Fruit fly (Drosophila melanogaster) whole organism, embryonic: Measurements from ENCODE around the gene CG31468.

Experiments used
- Awh ChIP-seq: fragments of 200-800 bp; sonication (Bioruptor generic); IDR thresholded peaks from 2 replicates; pipeline ENCODE4, ENCODE4 v1.3.6; 2022; ENCODE audit warnings: missing biosample characterization, missing genetic modification characterization
- CG12104 ChIP-seq: fragments of 200-800 bp; sonication (Bioruptor generic); optimal IDR thresholded peaks from 3 replicates; lab custom pipeline; 2016; ENCODE audit warnings: missing biosample characterization, missing genetic modification characterization
- CG12236 ChIP-seq: fragments of 200-800 bp; sonication (Bioruptor generic); optimal IDR thresholded peaks from 2 replicates; lab custom pipeline; 2016; ENCODE audit warnings: missing biosample characterization, missing genetic modification characterization
- CG17568 ChIP-seq: fragments of 200-800 bp; sonication (Bioruptor generic); optimal IDR thresholded peaks from 2 replicates; lab custom pipeline; 2018; ENCODE audit warnings: missing biosample characterization, mild to moderate bottlenecking, missing genetic modification characterization, moderate library complexity
- CG1792 ChIP-seq: fragments of 200-800 bp; sonication (Bioruptor generic); optimal IDR thresholded peaks from 2 replicates; lab custom pipeline; 2016; ENCODE audit warnings: missing biosample characterization, missing genetic modification characterization
- CG18599 ChIP-seq: fragments of 200-800 bp; sonication (Bioruptor generic); optimal IDR thresholded peaks from 3 replicates; lab custom pipeline; 2017; ENCODE audit warnings: missing biosample characterization, missing genetic modification characterization, mild to moderate bottlenecking, moderate library complexity, missing genetic modification reagents
- CG31441 ChIP-seq: fragments of 200-800 bp; sonication (Bioruptor generic); IDR thresholded peaks from 2 replicates; pipeline ENCODE4 v1.3.6; 2022; ENCODE audit warnings: missing biosample characterization, missing genetic modification characterization
- CG3995 ChIP-seq: fragments of 200-800 bp; sonication (Bioruptor generic); optimal IDR thresholded peaks from 3 replicates; lab custom pipeline; 2016; ENCODE audit warnings: missing biosample characterization, missing genetic modification characterization
- CG6689 ChIP-seq: fragments of 200-800 bp; sonication (Bioruptor generic); IDR thresholded peaks from 2 replicates; pipeline ENCODE4 v1.3.6; 2022; ENCODE audit warnings: missing biosample characterization, missing genetic modification characterization
- CG7556 ChIP-seq: fragments of 200-800 bp; sonication (Bioruptor generic); optimal IDR thresholded peaks from 2 replicates; lab custom pipeline; 2017; ENCODE audit warnings: missing biosample characterization, mild to moderate bottlenecking, missing genetic modification characterization
- CG7745 ChIP-seq: fragments of 200-800 bp; sonication (Bioruptor generic); optimal IDR thresholded peaks from 2 replicates; lab custom pipeline; 2018; ENCODE audit warnings: missing biosample characterization, mild to moderate bottlenecking, missing genetic modification characterization, moderate library complexity
- CG7928 ChIP-seq: fragments of 200-800 bp; sonication (Bioruptor generic); optimal IDR thresholded peaks from 2 replicates; lab custom pipeline; 2017; ENCODE audit warnings: missing biosample characterization, mild to moderate bottlenecking, missing genetic modification characterization
- CG8388 ChIP-seq: fragments of 200-800 bp; sonication (Bioruptor generic); optimal IDR thresholded peaks from 2 replicates; lab custom pipeline; 2019; ENCODE audit warnings: missing biosample characterization, mild to moderate bottlenecking, missing genetic modification characterization, moderate library complexity
- CG9437 ChIP-seq: fragments of 200-800 bp; sonication (Bioruptor generic); optimal IDR thresholded peaks from 2 replicates; lab custom pipeline; 2018; ENCODE audit warnings: missing biosample characterization, mild to moderate bottlenecking, missing genetic modification characterization
- Camta ChIP-seq: fragments of 200-800 bp; sonication (Bioruptor generic); optimal IDR thresholded peaks from 2 replicates; lab custom pipeline; 2016; ENCODE audit warnings: missing biosample characterization, missing genetic modification characterization
- D ChIP-seq, 2 experiments: fragments of 200-800 bp in 1 of 2; fragments of >200 bp in 1 of 2; sonication (Bioruptor generic) in 1 of 2; optimal IDR thresholded peaks; 2 replicates in 1 of 2; 3 replicates in 1 of 2; lab custom pipeline; 2017; ENCODE audit warnings: mild to moderate bottlenecking in 1 of 2, missing biosample characterization in 1 of 2, missing genetic modification characterization in 1 of 2, missing genetic modification reagents in 1 of 2
- Dp ChIP-seq: fragments of 200-800 bp; sonication (Bioruptor generic); optimal IDR thresholded peaks from 2 replicates; lab custom pipeline; 2018; ENCODE audit warnings: missing biosample characterization, mild to moderate bottlenecking, missing genetic modification characterization, moderate library complexity
- Dref ChIP-seq: fragments of 200-800 bp; sonication (Bioruptor generic); IDR thresholded peaks from 2 replicates; pipeline ENCODE4 v1.3.6; 2022; ENCODE audit warnings: missing biosample characterization, missing genetic modification characterization
- Drgx ChIP-seq: fragments of 200-800 bp; sonication (Bioruptor generic); IDR thresholded peaks from 2 replicates; pipeline ENCODE4 v1.3.6; 2022; ENCODE audit warnings: missing biosample characterization, missing genetic modification characterization
- GATAe ChIP-seq: fragments of 200-800 bp; sonication (Bioruptor generic); conservative IDR thresholded peaks from 2 replicates; pipeline ENCODE4 v1.3.6; 2022; ENCODE audit warnings: missing biosample characterization, missing genetic modification characterization
- HHEX ChIP-seq: fragments of 200-800 bp; sonication (Bioruptor generic); optimal IDR thresholded peaks from 3 replicates; lab custom pipeline; 2017; ENCODE audit warnings: missing biosample characterization, mild to moderate bottlenecking, missing genetic modification characterization, missing genetic modification reagents
- HLH54F ChIP-seq: fragments of 200-800 bp; sonication (Bioruptor generic); optimal IDR thresholded peaks from 3 replicates; lab custom pipeline; 2016; ENCODE audit warnings: missing biosample characterization, missing genetic modification characterization
- Oli ChIP-seq: fragments of 200-800 bp; sonication (Bioruptor generic); optimal IDR thresholded peaks from 2 replicates; lab custom pipeline; 2018; ENCODE audit warnings: missing biosample characterization, mild to moderate bottlenecking, missing genetic modification characterization, moderate library complexity
- Ravus ChIP-seq: fragments of 200-800 bp; sonication (Bioruptor generic); IDR thresholded peaks from 2 replicates; pipeline ENCODE4 v1.3.6; 2022; ENCODE audit warnings: missing biosample characterization, missing genetic modification characterization
- Sry-β ChIP-seq: fragments of 200-800 bp; sonication (Bioruptor generic); optimal IDR thresholded peaks from 2 replicates; lab custom pipeline; 2018; ENCODE audit warnings: missing biosample characterization, mild to moderate bottlenecking, missing genetic modification characterization, moderate library complexity
- Sry-δ ChIP-seq: fragments of 200-800 bp; sonication (Bioruptor generic); optimal IDR thresholded peaks from 2 replicates; lab custom pipeline; 2016; ENCODE audit warnings: missing biosample characterization, missing genetic modification characterization
- Vsx1 ChIP-seq: fragments of 200-800 bp; sonication (Bioruptor generic); optimal IDR thresholded peaks from 2 replicates; lab custom pipeline; 2017; ENCODE audit warnings: missing biosample characterization, mild to moderate bottlenecking, missing genetic modification characterization, missing genetic modification reagents
- YL-1 ChIP-seq: fragments of 200-800 bp; sonication (Bioruptor generic); optimal IDR thresholded peaks from 3 replicates; lab custom pipeline; 2017; ENCODE audit warnings: missing biosample characterization, mild to moderate bottlenecking, missing genetic modification characterization
- az2 ChIP-seq: fragments of 200-800 bp; sonication (Bioruptor generic); optimal IDR thresholded peaks from 3 replicates; lab custom pipeline; 2016; ENCODE audit warnings: missing biosample characterization, missing genetic modification characterization
- bigmax ChIP-seq: fragments of 200-800 bp; sonication (Bioruptor generic); optimal IDR thresholded peaks from 2 replicates; lab custom pipeline; 2018; ENCODE audit warnings: missing biosample characterization, mild to moderate bottlenecking, missing genetic modification characterization
- ci ChIP-seq: fragments of 200-800 bp; sonication (Bioruptor generic); IDR thresholded peaks from 3 replicates; pipeline ENCODE4 v1.3.6; 2022; ENCODE audit warnings: missing biosample characterization, missing genetic modification characterization
- cwo ChIP-seq: fragments of 200-800 bp; sonication (Bioruptor generic); optimal IDR thresholded peaks from 3 replicates; lab custom pipeline; 2017; ENCODE audit warnings: missing biosample characterization, missing genetic modification characterization, mild to moderate bottlenecking, moderate library complexity, missing genetic modification reagents
- disco-r ChIP-seq: fragments of 200-800 bp; sonication (Bioruptor generic); optimal IDR thresholded peaks from 2 replicates; lab custom pipeline; 2016; ENCODE audit warnings: missing biosample characterization, missing genetic modification characterization
- ewg ChIP-seq: fragments of 200-800 bp; sonication (Bioruptor generic); optimal IDR thresholded peaks from 3 replicates; lab custom pipeline; 2017; ENCODE audit warnings: mild to moderate bottlenecking, missing biosample characterization, missing genetic modification reagents, missing genetic modification characterization
- exex ChIP-seq: fragments of 200-800 bp; sonication (Bioruptor generic); optimal IDR thresholded peaks from 4 replicates; lab custom pipeline; 2018; ENCODE audit warnings: missing biosample characterization, mild to moderate bottlenecking, missing genetic modification characterization, moderate library complexity
- gcm ChIP-seq: fragments of 200-800 bp; sonication (Bioruptor generic); optimal IDR thresholded peaks from 2 replicates; lab custom pipeline; 2019; ENCODE audit warnings: missing biosample characterization, mild to moderate bottlenecking, missing genetic modification characterization, moderate library complexity
- gfzf ChIP-seq: fragments of 200-800 bp; sonication (Bioruptor generic); optimal IDR thresholded peaks from 2 replicates; lab custom pipeline; 2016; ENCODE audit warnings: missing biosample characterization, mild to moderate bottlenecking, missing genetic modification characterization, moderate library complexity
- gro ChIP-seq: fragments of 200-800 bp; sonication (Bioruptor generic); optimal IDR thresholded peaks from 2 replicates; lab custom pipeline; 2016; ENCODE audit warnings: missing biosample characterization, missing genetic modification characterization
- hkb ChIP-seq, 2 experiments: fragments of 200-800 bp in 1 of 2; fragments of >200 bp in 1 of 2; sonication (Bioruptor generic) in 1 of 2; IDR thresholded peaks in 1 of 2; optimal IDR thresholded peaks in 1 of 2; 2 replicates each; pipeline versions ENCODE4 v1.3.6 to Lab custom; 2017 to 2022; ENCODE audit warnings: missing biosample characterization in 1 of 2, missing genetic modification characterization in 1 of 2
- lmd ChIP-seq: fragments of 200-800 bp; sonication (Bioruptor generic); IDR thresholded peaks from 2 replicates; pipeline ENCODE4 v1.3.6; 2022; ENCODE audit warnings: missing biosample characterization, missing genetic modification characterization
- nau ChIP-seq: fragments of 200-800 bp; sonication (Bioruptor generic); optimal IDR thresholded peaks from 3 replicates; lab custom pipeline; 2017; ENCODE audit warnings: missing biosample characterization, mild to moderate bottlenecking, missing genetic modification characterization, missing genetic modification reagents
- nerfin-2 ChIP-seq: fragments of 200-800 bp; sonication (Bioruptor generic); IDR thresholded peaks from 2 replicates; pipeline ENCODE4 v1.3.6; 2022; ENCODE audit warnings: missing biosample characterization, missing genetic modification characterization; ENCODE audit not compliant: partially characterized antibody
- sc ChIP-seq, 3 experiments: fragments of >200 bp in 2 of 3; fragments of 200-800 bp in 1 of 3; sonication (Bioruptor generic) in 1 of 3; optimal IDR thresholded peaks; 2 replicates in 2 of 3; 3 replicates in 1 of 3; lab custom pipeline; 2017; ENCODE audit warnings: mild to moderate bottlenecking in 1 of 3, missing biosample characterization in 1 of 3, missing genetic modification characterization in 1 of 3, missing genetic modification reagents in 1 of 3
- sens ChIP-seq: fragments of 200-800 bp; sonication (Bioruptor generic); peaks from one replicate; lab custom pipeline; 2016; ENCODE audit warnings: missing biosample characterization, missing genetic modification characterization
- unpg ChIP-seq: fragments of 200-800 bp; sonication (Bioruptor generic); optimal IDR thresholded peaks from 3 replicates; lab custom pipeline; 2018; ENCODE audit warnings: missing biosample characterization, mild to moderate bottlenecking, missing genetic modification characterization, moderate library complexity
- vnd ChIP-seq: fragments of 200-800 bp; sonication (Bioruptor generic); IDR thresholded peaks from 3 replicates; pipeline ENCODE4 v1.3.6; 2022; ENCODE audit warnings: missing biosample characterization, missing genetic modification characterization; ENCODE audit not compliant: partially characterized antibody

Gene CG31468

dm6 chr3R:23657357-23658318 is 42.5 kb downstream of the CG31468 start (continued):
- TF ChIP-seq Ravus (GFP tag; lab: Robert Waterston, UW) (no peak), cwo (GFP tag; lab: Kevin White, UChicago) (peak; percentile 35), CG8388 (peak; percentile 3), CG3995 (GFP tag; lab: Kevin White, UChicago) (no peak), CG12236 (GFP tag; lab: Kevin White, UChicago) (peak; percentile 80), az2 (GFP tag; lab: Kevin White, UChicago) (no peak), Sry-δ (peak; percentile 33), CG6689 (GFP tag; lab: Robert Waterston, UW) (peak; percentile 63), hkb (optimal IDR thresholded peaks at IDR 0.05; lab: Kevin White, UChicago) (no peak), hkb (GFP tag; IDR thresholded peaks at IDR 0.05; lab: Robert Waterston, UW) (0 out of 2 replicates have a peak, but pooled peaks have one; percentile 18), D (optimal IDR thresholded peaks at IDR 0.05; lab: Kevin White, UChicago) (no peak), D (GFP tag; optimal IDR thresholded peaks at IDR 0.05; lab: Kevin White, UChicago) (peak; percentile 75), GATAe (GFP tag; lab: Robert Waterston, UW) (no peak), gro (GFP tag; lab: Kevin White, UChicago) (no peak), Drgx (GFP tag; lab: Robert Waterston, UW) (peak; percentile 5; the same call in 1 of the 2 replicates), Dref (GFP tag; lab: Robert Waterston, UW) (no peak), CG12104 (GFP tag; lab: Kevin White, UChicago) (peak; percentile 52), Dp (GFP tag; lab: Kevin White, UChicago) (no peak), CG9437 (peak; percentile 34), gfzf (GFP tag; lab: Kevin White, UChicago) (no peak), Awh (peak; percentile 49), Camta (peak; percentile 75), sens (GFP tag; lab: Kevin White, UChicago) (peak; percentile 96), ewg (GFP tag; lab: Kevin White, UChicago) (peak; percentile 58), CG17568 (peak; percentile 86), ci (GFP tag; lab: Robert Waterston, UW) (peak; percentile 83), nerfin-2 (GFP tag; lab: Robert Waterston, UW) (0 out of 2 replicates have a peak, but pooled peaks have one; percentile 11), CG7556 (GFP tag; lab: Kevin White, UChicago) (peak; percentile 78), lmd (GFP tag; lab: Robert Waterston, UW) (no peak), CG7928 (GFP tag; lab: Kevin White, UChicago) (peak; percentile 38), unpg (peak; percentile 60), Vsx1 (GFP tag; lab: Kevin White, UChicago) (peak; percentile 79), HHEX (peak; percentile 80), vnd (no peak), CG31441 (GFP tag; lab: Robert Waterston, UW) (peak; percentile 41), gcm (GFP tag; lab: Kevin White, UChicago) (peak; percentile 73), HLH54F (GFP tag; lab: Kevin White, UChicago) (no peak), sc (optimal IDR thresholded peaks at IDR 0.05; lab: Kevin White, UChicago) (no peak), sc (GFP tag; optimal IDR thresholded peaks at IDR 0.05; lab: Kevin White, UChicago) (peak; percentile 61), CG7745 (peak; percentile 88), nau (GFP tag; lab: Kevin White, UChicago) (peak; percentile 78), Sry-β (peak; percentile 26), YL-1 (GFP tag; lab: Kevin White, UChicago) (peak; percentile 62), Oli (peak; percentile 31), bigmax (GFP tag; lab: Kevin White, UChicago) (no peak), disco-r (GFP tag; lab: Kevin White, UChicago) (peak; percentile 48), CG1792 (GFP tag; lab: Kevin White, UChicago) (peak; percentile 22), exex (tag; lab: Kevin White, UChicago) (peak; percentile 28), CG18599 (peak; percentile 82)
